Fruit fly (Drosophila melanogaster) whole organism, prepupa: ENCODE results near the gene CG15056.

Experiments
- CG16779 ChIP-seq: fragments of 200-800 bp; sonication (Bioruptor generic); optimal IDR thresholded peaks from 3 replicates; lab custom pipeline; 2017; ENCODE audit warnings: missing biosample characterization, mild to moderate bottlenecking, missing genetic modification characterization
- Eip93F ChIP-seq: fragments of 200-800 bp; sonication (Bioruptor generic); optimal IDR thresholded peaks from 2 replicates; lab custom pipeline; 2016; ENCODE audit warnings: missing biosample characterization, mild to moderate bottlenecking, missing genetic modification characterization
- Met ChIP-seq: fragments of 200-800 bp; sonication (Bioruptor generic); optimal IDR thresholded peaks from 3 replicates; lab custom pipeline; 2016; ENCODE audit warnings: missing biosample characterization, missing genetic modification characterization
- Smox ChIP-seq: fragments of 200-800 bp; sonication (Bioruptor generic); optimal IDR thresholded peaks from 3 replicates; lab custom pipeline; 2016; ENCODE audit warnings: missing biosample characterization, missing genetic modification characterization
- dac ChIP-seq: fragments of 200-800 bp; sonication (Bioruptor generic); optimal IDR thresholded peaks from 2 replicates; lab custom pipeline; 2017; ENCODE audit warnings: missing biosample characterization, mild to moderate bottlenecking, missing genetic modification characterization
- vri ChIP-seq: fragments of 200-800 bp; sonication (Bioruptor generic); optimal IDR thresholded peaks from 3 replicates; lab custom pipeline; 2016; ENCODE audit warnings: missing biosample characterization, mild to moderate bottlenecking, missing genetic modification characterization

DNA sequence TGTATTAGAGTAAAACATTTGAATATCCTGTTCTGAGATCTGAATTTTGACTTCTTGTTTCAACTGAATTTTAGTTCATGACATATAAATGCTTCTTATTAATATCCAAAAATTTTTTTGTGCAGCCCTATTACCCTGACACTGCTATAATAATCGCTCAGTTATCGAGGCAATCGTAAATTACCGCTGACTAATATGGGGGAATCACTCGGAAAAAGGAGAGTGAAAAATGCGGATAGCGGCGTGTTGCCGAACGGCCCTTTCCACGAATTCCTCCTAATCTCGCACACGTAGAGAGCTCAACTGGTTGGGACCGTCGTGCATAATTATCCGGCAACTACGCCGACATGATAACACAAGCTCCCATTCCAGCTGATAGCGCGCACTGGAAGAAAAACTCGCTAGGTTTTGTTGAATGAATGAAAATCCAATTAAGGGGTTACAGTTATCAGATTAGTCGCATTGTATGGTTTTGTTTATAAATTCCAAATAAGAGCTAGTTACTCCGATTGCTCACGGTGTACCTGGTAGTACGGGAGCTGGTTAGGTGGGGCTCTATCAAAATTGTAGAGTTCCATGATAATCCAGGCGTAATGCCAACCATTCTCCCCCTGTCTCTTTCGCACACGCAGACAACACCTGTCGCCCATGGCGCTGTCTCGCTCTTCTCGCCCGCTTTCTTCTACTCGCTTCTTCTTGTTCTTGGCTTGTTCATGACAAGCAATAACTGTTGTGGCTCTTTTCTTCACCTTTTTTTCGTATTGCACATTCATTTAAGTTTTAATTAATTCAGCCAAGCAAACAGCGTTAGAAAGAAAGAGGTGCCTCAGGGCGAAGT, 47.2 kb upstream of the CG15056 start:
- TF ChIP-seq Smox (GFP tag; lab: Kevin White, UChicago): peak; percentile 35
- TF ChIP-seq Met (GFP tag; lab: Kevin White, UChicago): peak; percentile 23
- peak; percentile 68 for TF ChIP-seq vri
- TF ChIP-seq dac (GFP tag; lab: Kevin White, UChicago): peak; percentile 11
- TF ChIP-seq CG16779: no peak
- no peak for TF ChIP-seq Eip93F
